Fruit fly (Drosophila melanogaster) whole organism, embryonic: ENCODE data around the gene Atpalpha.
A peak's percentile ranks its signal among the peaks of the same experiment; 100 is the strongest.

Experiments used
- Bdp1 ChIP-seq: fragments of 200-800 bp; sonication (Bioruptor generic); optimal IDR thresholded peaks from 3 replicates; lab custom pipeline; 2016; ENCODE audit warnings: missing biosample characterization, missing genetic modification characterization
- CG10543 ChIP-seq: fragments of 200-800 bp; sonication (Bioruptor generic); optimal IDR thresholded peaks from 3 replicates; lab custom pipeline; 2017; ENCODE audit warnings: missing biosample characterization, mild to moderate bottlenecking, missing genetic modification characterization, moderate library complexity
- CG11093 ChIP-seq: fragments of 200-800 bp; sonication (Bioruptor generic); IDR thresholded peaks from 3 replicates; pipeline ENCODE4 v1.3.6; 2022; ENCODE audit warnings: missing biosample characterization, missing genetic modification characterization
- CG12071 ChIP-seq: fragments of 200-800 bp; sonication (Bioruptor generic); optimal IDR thresholded peaks from 3 replicates; lab custom pipeline; 2018; ENCODE audit warnings: missing biosample characterization, mild to moderate bottlenecking, missing genetic modification characterization
- CG12769 ChIP-seq: fragments of 200-800 bp; sonication (Bioruptor generic); optimal IDR thresholded peaks from 2 replicates; lab custom pipeline; 2019; ENCODE audit warnings: missing biosample characterization, mild to moderate bottlenecking, missing genetic modification characterization, moderate library complexity
- CG13296 ChIP-seq: fragments of 200-800 bp; sonication (Bioruptor generic); optimal IDR thresholded peaks from 3 replicates; lab custom pipeline; 2018; ENCODE audit warnings: missing biosample characterization, mild to moderate bottlenecking, missing genetic modification characterization
- CG14710 ChIP-seq: fragments of 200-800 bp; sonication (Bioruptor generic); optimal IDR thresholded peaks from 3 replicates; lab custom pipeline; 2019; ENCODE audit warnings: missing biosample characterization, mild to moderate bottlenecking, missing genetic modification characterization, moderate library complexity
- CG14860 ChIP-seq: fragments of 200-800 bp; sonication (Bioruptor generic); IDR thresholded peaks from 3 replicates; pipeline ENCODE4 v1.3.6; 2022; ENCODE audit warnings: missing biosample characterization, missing genetic modification characterization; ENCODE audit not compliant: partially characterized antibody
- CG16813 ChIP-seq: fragments of 200-800 bp; sonication (Bioruptor generic); IDR thresholded peaks from 3 replicates; pipeline ENCODE4 v1.3.6; 2022; ENCODE audit warnings: missing biosample characterization, missing genetic modification characterization; ENCODE audit not compliant: partially characterized antibody
- CG17328 ChIP-seq: fragments of 200-800 bp; sonication (Bioruptor generic); IDR thresholded peaks from 2 replicates; pipeline ENCODE4 v1.3.6; 2022; ENCODE audit warnings: missing biosample characterization, missing genetic modification characterization
- CG2875 ChIP-seq: fragments of 200-800 bp; sonication (Bioruptor generic); optimal IDR thresholded peaks from 2 replicates; lab custom pipeline; 2017; ENCODE audit warnings: missing biosample characterization, mild to moderate bottlenecking, missing genetic modification characterization, missing genetic modification reagents
- CG31441 ChIP-seq: fragments of 200-800 bp; sonication (Bioruptor generic); IDR thresholded peaks from 2 replicates; pipeline ENCODE4 v1.3.6; 2022; ENCODE audit warnings: missing biosample characterization, missing genetic modification characterization
- CG3995 ChIP-seq: fragments of 200-800 bp; sonication (Bioruptor generic); optimal IDR thresholded peaks from 3 replicates; lab custom pipeline; 2016; ENCODE audit warnings: missing biosample characterization, missing genetic modification characterization
- CG4282 ChIP-seq: fragments of 200-800 bp; sonication (Bioruptor generic); optimal IDR thresholded peaks from 2 replicates; lab custom pipeline; 2016; ENCODE audit warnings: missing biosample characterization, missing genetic modification characterization
- CG6689 ChIP-seq: fragments of 200-800 bp; sonication (Bioruptor generic); IDR thresholded peaks from 2 replicates; pipeline ENCODE4 v1.3.6; 2022; ENCODE audit warnings: missing biosample characterization, missing genetic modification characterization
- CG7357 ChIP-seq: fragments of 200-800 bp; sonication (Bioruptor generic); IDR thresholded peaks from 3 replicates; pipeline ENCODE4 v1.3.6; 2022; ENCODE audit warnings: missing biosample characterization, missing genetic modification characterization
- CG8478 ChIP-seq: fragments of >200 bp; optimal IDR thresholded peaks from 2 replicates; lab custom pipeline; 2018
- CG9817 ChIP-seq: fragments of 200-800 bp; sonication (Bioruptor generic); optimal IDR thresholded peaks from 2 replicates; lab custom pipeline; 2018; ENCODE audit warnings: missing biosample characterization, mild to moderate bottlenecking, missing genetic modification characterization, moderate library complexity
- CG9932 ChIP-seq: fragments of 200-800 bp; sonication (Bioruptor generic); IDR thresholded peaks from 2 replicates; pipeline ENCODE4 v1.3.6; 2022; ENCODE audit warnings: missing biosample characterization, missing genetic modification characterization
- CrebB ChIP-seq: fragments of 200-800 bp; sonication (Bioruptor generic); optimal IDR thresholded peaks from 3 replicates; lab custom pipeline; 2018; ENCODE audit warnings: missing biosample characterization, mild to moderate bottlenecking, missing genetic modification characterization
- Dll ChIP-seq: fragments of 200-800 bp; sonication (Bioruptor generic); IDR thresholded peaks from 4 replicates; pipeline ENCODE4 v1.3.6; 2022; ENCODE audit warnings: missing biosample characterization, missing genetic modification characterization; ENCODE audit not compliant: partially characterized antibody
- E2f1 ChIP-seq: fragments of 200-800 bp; sonication (Bioruptor generic); IDR thresholded peaks from 2 replicates; pipeline ENCODE4 v1.3.6; 2022; ENCODE audit warnings: missing biosample characterization, missing genetic modification characterization
- Eip74EF ChIP-seq, 2 experiments: fragments of 200-800 bp in 1 of 2; fragments of >200 bp in 1 of 2; sonication (Bioruptor generic) in 1 of 2; optimal IDR thresholded peaks; 2 replicates each; lab custom pipeline; 2017 to 2019; ENCODE audit warnings: missing biosample characterization in 2 of 2, missing genetic modification characterization in 2 of 2, mild to moderate bottlenecking in 1 of 2, moderate library complexity in 1 of 2
- Ets65A ChIP-seq: fragments of 200-800 bp; sonication (Bioruptor generic); peaks from one replicate; lab custom pipeline; 2016; ENCODE audit warnings: missing biosample characterization, missing genetic modification characterization
- GATAe ChIP-seq: fragments of 200-800 bp; sonication (Bioruptor generic); conservative IDR thresholded peaks from 2 replicates; pipeline ENCODE4 v1.3.6; 2022; ENCODE audit warnings: missing biosample characterization, missing genetic modification characterization
- Mrtf ChIP-seq: fragments of 200-800 bp; sonication (Bioruptor generic); IDR thresholded peaks from 3 replicates; pipeline ENCODE4 v1.3.6; 2022; ENCODE audit warnings: missing biosample characterization, missing genetic modification characterization
- Oaz ChIP-seq: fragments of 200-800 bp; sonication (Bioruptor generic); IDR thresholded peaks from 2 replicates; pipeline ENCODE4 v1.3.6; 2022; ENCODE audit warnings: missing biosample characterization, missing genetic modification characterization
- Opbp ChIP-seq: fragments of 200-800 bp; sonication (Bioruptor generic); IDR thresholded peaks from 3 replicates; pipeline ENCODE4 v1.3.6; 2022; ENCODE audit warnings: missing biosample characterization, missing genetic modification characterization; ENCODE audit not compliant: partially characterized antibody
- Optix ChIP-seq: fragments of 200-800 bp; sonication (Bioruptor generic); IDR thresholded peaks from 3 replicates; pipeline ENCODE4 v1.3.6; 2022; ENCODE audit warnings: missing biosample characterization, missing genetic modification characterization
- Ssrp ChIP-seq: fragments of 200-800 bp; sonication (Bioruptor generic); optimal IDR thresholded peaks from 2 replicates; lab custom pipeline; 2018; ENCODE audit warnings: missing biosample characterization, mild to moderate bottlenecking, missing genetic modification characterization, moderate library complexity
- Stat92E ChIP-seq, 3 experiments: fragments of >200 bp in 2 of 3; fragments of 200-800 bp in 1 of 3; sonication (Bioruptor generic) in 1 of 3; optimal IDR thresholded peaks; 2 replicates each; lab custom pipeline; 2017 to 2019; ENCODE audit warnings: missing biosample characterization in 3 of 3, missing genetic modification characterization in 3 of 3, mild to moderate bottlenecking in 1 of 3, moderate library complexity in 1 of 3
- Vsx1 ChIP-seq: fragments of 200-800 bp; sonication (Bioruptor generic); optimal IDR thresholded peaks from 2 replicates; lab custom pipeline; 2017; ENCODE audit warnings: missing biosample characterization, mild to moderate bottlenecking, missing genetic modification characterization, missing genetic modification reagents
- abd-A ChIP-seq: fragments of 200-800 bp; sonication (Bioruptor generic); optimal IDR thresholded peaks from 3 replicates; lab custom pipeline; 2019; ENCODE audit warnings: missing biosample characterization, mild to moderate bottlenecking, missing genetic modification characterization, moderate library complexity
- ap ChIP-seq: fragments of 200-800 bp; sonication (Bioruptor generic); IDR thresholded peaks from 2 replicates; pipeline ENCODE4 v1.3.6; 2022; ENCODE audit warnings: missing biosample characterization, missing genetic modification characterization
- bigmax ChIP-seq: fragments of 200-800 bp; sonication (Bioruptor generic); optimal IDR thresholded peaks from 2 replicates; lab custom pipeline; 2018; ENCODE audit warnings: missing biosample characterization, mild to moderate bottlenecking, missing genetic modification characterization
- cato ChIP-seq: fragments of 200-800 bp; sonication (Bioruptor generic); optimal IDR thresholded peaks from 2 replicates; lab custom pipeline; 2016; ENCODE audit warnings: missing biosample characterization, missing genetic modification characterization, borderline replicate concordance
- caup ChIP-seq: fragments of 200-800 bp; sonication (Bioruptor generic); optimal IDR thresholded peaks from 3 replicates; lab custom pipeline; 2017; ENCODE audit warnings: missing biosample characterization, mild to moderate bottlenecking, missing genetic modification characterization, moderate library complexity; ENCODE audit not compliant: severe bottlenecking
- ci ChIP-seq: fragments of 200-800 bp; sonication (Bioruptor generic); IDR thresholded peaks from 3 replicates; pipeline ENCODE4 v1.3.6; 2022; ENCODE audit warnings: missing biosample characterization, missing genetic modification characterization
- dmrt99B ChIP-seq: fragments of 200-800 bp; sonication (Bioruptor generic); optimal IDR thresholded peaks from 2 replicates; lab custom pipeline; 2018; ENCODE audit warnings: missing biosample characterization, mild to moderate bottlenecking, missing genetic modification characterization, moderate library complexity
- fru ChIP-seq: fragments of >200 bp; optimal IDR thresholded peaks from 2 replicates; lab custom pipeline; 2017
- gsb-n ChIP-seq: fragments of 200-800 bp; sonication (Bioruptor generic); optimal IDR thresholded peaks from 3 replicates; lab custom pipeline; 2018; ENCODE audit warnings: missing biosample characterization, mild to moderate bottlenecking, missing genetic modification characterization
- ham ChIP-seq: fragments of 200-800 bp; sonication (Bioruptor generic); IDR thresholded peaks from 2 replicates; pipeline ENCODE4 v1.3.6; 2022; ENCODE audit warnings: missing biosample characterization, missing genetic modification characterization
- her ChIP-seq: fragments of 200-800 bp; sonication (Bioruptor generic); optimal IDR thresholded peaks from 2 replicates; lab custom pipeline; 2016; ENCODE audit warnings: missing biosample characterization, missing genetic modification characterization
- insv ChIP-seq, 2 experiments: fragments of 200-800 bp; sonication (Bioruptor generic); optimal IDR thresholded peaks; 3 replicates each; lab custom pipeline; 2016 to 2018; ENCODE audit warnings: missing biosample characterization in 2 of 2, missing genetic modification characterization in 2 of 2
- ken ChIP-seq: fragments of 200-800 bp; sonication (Bioruptor generic); IDR thresholded peaks from 3 replicates; pipeline ENCODE4 v1.3.6; 2022; ENCODE audit warnings: missing biosample characterization, missing genetic modification characterization
- lola ChIP-seq, 3 experiments: fragments of >200 bp in 2 of 3; fragments of 200-800 bp in 1 of 3; sonication (Bioruptor generic) in 1 of 3; optimal IDR thresholded peaks; 2 replicates each; lab custom pipeline; 2017 to 2019; ENCODE audit warnings: missing biosample characterization in 3 of 3, missing genetic modification characterization in 3 of 3, mild to moderate bottlenecking in 1 of 3, moderate library complexity in 1 of 3
- pzg ChIP-seq: fragments of 200-800 bp; sonication (Bioruptor generic); optimal IDR thresholded peaks from 3 replicates; lab custom pipeline; 2018; ENCODE audit warnings: missing biosample characterization, mild to moderate bottlenecking, missing genetic modification characterization, moderate library complexity
- scrt ChIP-seq: fragments of 200-800 bp; sonication (Bioruptor generic); optimal IDR thresholded peaks from 2 replicates; lab custom pipeline; 2018; ENCODE audit warnings: missing biosample characterization, mild to moderate bottlenecking, missing genetic modification characterization, moderate library complexity
- sd ChIP-seq: fragments of 200-800 bp; sonication (Bioruptor generic); optimal IDR thresholded peaks from 3 replicates; lab custom pipeline; 2018; ENCODE audit warnings: missing biosample characterization, mild to moderate bottlenecking, missing genetic modification characterization, moderate library complexity
- sens-2 ChIP-seq: fragments of 200-800 bp; sonication (Bioruptor generic); IDR thresholded peaks from 2 replicates; pipeline ENCODE4 v1.3.6; 2022; ENCODE audit warnings: missing biosample characterization, missing genetic modification characterization
- sr ChIP-seq: fragments of 200-800 bp; sonication (Bioruptor generic); IDR thresholded peaks from 3 replicates; pipeline ENCODE4 v1.3.6; 2022; ENCODE audit warnings: missing biosample characterization, missing genetic modification characterization
- stc ChIP-seq: fragments of 200-800 bp; sonication (Bioruptor generic); IDR thresholded peaks from 2 replicates; pipeline ENCODE4 v1.3.6; 2022; ENCODE audit warnings: missing biosample characterization, missing genetic modification characterization
- tap ChIP-seq: fragments of 200-800 bp; optimal IDR thresholded peaks from 3 replicates; lab custom pipeline; 2019; ENCODE audit warnings: missing biosample characterization, mild to moderate bottlenecking, missing genetic modification characterization, moderate library complexity

Atpalpha gene

dm6 chr3R:20989046-20989445 is 40.5 kb downstream of the Atpalpha start:
- TF ChIP-seq ham: no peak
- no peak for TF ChIP-seq CG16813 (GFP tag; lab: Robert Waterston, UW)
- no peak for TF ChIP-seq CG12071 (GFP tag; lab: Kevin White, UChicago)
- TF ChIP-seq CG10543 (GFP tag; lab: Kevin White, UChicago): no peak
- TF ChIP-seq sens-2 (GFP tag; lab: Robert Waterston, UW): no peak
- TF ChIP-seq CG8478: no peak
- TF ChIP-seq CG9932 (GFP tag; lab: Robert Waterston, UW): peak; percentile 9; the same call in 1 of the 2 replicates
- no peak for TF ChIP-seq Ssrp
- TF ChIP-seq CG13296: no peak
- TF ChIP-seq ken (GFP tag; lab: Robert Waterston, UW): no peak
- TF ChIP-seq bigmax (GFP tag; lab: Kevin White, UChicago): no peak
- TF ChIP-seq caup (GFP tag; lab: Kevin White, UChicago): no peak
- TF ChIP-seq CG7357 (GFP tag; lab: Robert Waterston, UW): no peak
- TF ChIP-seq gsb-n (tag; lab: Kevin White, UChicago): no peak
- no peak for TF ChIP-seq Eip74EF (GFP tag; optimal IDR thresholded peaks at IDR 0.05; lab: Kevin White, UChicago)
- TF ChIP-seq CG31441 (GFP tag; lab: Robert Waterston, UW): no peak
- no peak for TF ChIP-seq CG6689 (GFP tag; lab: Robert Waterston, UW)
- no peak for TF ChIP-seq abd-A (tag; lab: Kevin White, UChicago)
- no peak for TF ChIP-seq tap (tag; lab: Kevin White, UChicago)
- TF ChIP-seq her: no peak
- peak; percentile 52 for TF ChIP-seq CG12769
- TF ChIP-seq lola (GFP tag; optimal IDR thresholded peaks at IDR 0.05; lab: Kevin White, UChicago): no peak
- TF ChIP-seq Ets65A: peak; percentile 85
- no peak for TF ChIP-seq Dll (GFP tag; lab: Robert Waterston, UW)
- TF ChIP-seq GATAe (GFP tag; lab: Robert Waterston, UW): no peak
- TF ChIP-seq fru (lab: Kevin White, UChicago): no peak
- no peak for TF ChIP-seq Oaz (GFP tag; lab: Robert Waterston, UW)
- TF ChIP-seq ap (GFP tag; lab: Robert Waterston, UW): no peak
- TF ChIP-seq scrt (GFP tag; lab: Kevin White, UChicago): no peak
- 0 out of 3 replicates have a peak, but pooled peaks have one; percentile 9 for TF ChIP-seq ci (GFP tag; lab: Robert Waterston, UW)
- TF ChIP-seq Vsx1 (GFP tag; lab: Kevin White, UChicago): no peak
- no peak for TF ChIP-seq Stat92E (GFP tag; optimal IDR thresholded peaks at IDR 0.05; lab: Kevin White, UChicago)
- TF ChIP-seq CG3995 (GFP tag; lab: Kevin White, UChicago): no peak
- no peak for TF ChIP-seq CG14860
- TF ChIP-seq pzg (GFP tag; lab: Kevin White, UChicago): no peak
- TF ChIP-seq stc: no peak
- TF ChIP-seq sd (tag; lab: Kevin White, UChicago): peak; percentile 4
- no peak for TF ChIP-seq Mrtf
- no peak for TF ChIP-seq CG9817 (tag; lab: Kevin White, UChicago)
- TF ChIP-seq insv (GFP tag; optimal IDR thresholded peaks at IDR 0.05; lab: Kevin White, UChicago): no peak

DNA sequence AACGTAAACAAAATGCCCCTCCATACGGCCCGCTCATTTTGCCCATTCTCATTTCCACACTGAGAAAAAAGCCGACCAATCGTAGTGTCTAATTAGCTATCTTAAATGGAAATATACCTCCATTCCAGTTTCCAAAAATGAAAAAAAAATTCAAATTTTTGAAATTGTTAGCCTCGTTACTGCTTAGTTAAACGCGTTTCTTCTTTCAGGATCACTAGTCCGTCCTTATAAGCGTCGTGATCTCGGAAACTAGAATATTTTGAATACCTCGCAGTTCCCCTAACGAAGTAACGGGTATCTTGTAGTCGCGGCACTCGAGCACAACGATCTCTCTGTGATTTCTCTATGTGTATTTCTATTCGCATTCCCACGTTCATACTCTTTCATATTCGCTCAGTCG is 41.1 kb downstream of the Atpalpha start:
- TF ChIP-seq dmrt99B (tag; lab: Kevin White, UChicago) (peak; percentile 78), CrebB (tag; lab: Kevin White, UChicago) (no peak), CG17328 (GFP tag; lab: Robert Waterston, UW) (no peak), cato (GFP tag; lab: Kevin White, UChicago) (no peak), sr (no peak), CG14710 (peak; percentile 20), CG2875 (GFP tag; lab: Kevin White, UChicago) (no peak), Opbp (GFP tag; lab: Robert Waterston, UW) (no peak), Optix (GFP tag; lab: Robert Waterston, UW) (no peak), E2f1 (GFP tag; lab: Robert Waterston, UW) (no peak), CG11093 (GFP tag; lab: Robert Waterston, UW) (peak; percentile 51; the same call in 1 of the 3 replicates), Bdp1 (no peak), CG4282 (GFP tag; lab: Kevin White, UChicago) (no peak), scrt (GFP tag; lab: Kevin White, UChicago) (peak; percentile 30)
